Fruit fly (Drosophila melanogaster) whole organism, embryonic: ENCODE results near the gene sp3.

Experiments used
- Antp ChIP-seq: fragments of 200-800 bp; sonication (Bioruptor generic); optimal IDR thresholded peaks from 3 replicates; lab custom pipeline; 2016; ENCODE audit warnings: missing biosample characterization, missing genetic modification characterization
- Atf6 ChIP-seq: fragments of 200-800 bp; sonication (Bioruptor generic); IDR thresholded peaks from 2 replicates; pipeline ENCODE4 v1.3.6; 2022; ENCODE audit warnings: missing biosample characterization, missing genetic modification characterization
- BtbVII ChIP-seq: fragments of 200-800 bp; sonication (Bioruptor generic); optimal IDR thresholded peaks from 3 replicates; lab custom pipeline; 2017; ENCODE audit warnings: missing biosample characterization, mild to moderate bottlenecking, missing genetic modification characterization
- CG10321 ChIP-seq: fragments of 200-800 bp; sonication (Bioruptor generic); IDR thresholded peaks from 2 replicates; pipeline ENCODE4 v1.3.6; 2022; ENCODE audit warnings: missing biosample characterization, missing genetic modification characterization
- CG10462 ChIP-seq: fragments of 200-800 bp; sonication (Bioruptor generic); optimal IDR thresholded peaks from 2 replicates; lab custom pipeline; 2016; ENCODE audit warnings: missing biosample characterization, missing genetic modification characterization
- CG11723 ChIP-seq: fragments of 200-800 bp; sonication (Bioruptor generic); optimal IDR thresholded peaks from 2 replicates; lab custom pipeline; 2017; ENCODE audit warnings: missing biosample characterization, mild to moderate bottlenecking, missing genetic modification characterization
- CG12744 ChIP-seq: fragments of 200-800 bp; sonication (Bioruptor generic); optimal IDR thresholded peaks from 2 replicates; lab custom pipeline; 2016; ENCODE audit warnings: missing biosample characterization, missing genetic modification characterization
- CG14860 ChIP-seq: fragments of 200-800 bp; sonication (Bioruptor generic); IDR thresholded peaks from 3 replicates; pipeline ENCODE4 v1.3.6; 2022; ENCODE audit warnings: missing biosample characterization, missing genetic modification characterization; ENCODE audit not compliant: partially characterized antibody
- CG15269 ChIP-seq: fragments of 200-800 bp; sonication (Bioruptor generic); optimal IDR thresholded peaks from 2 replicates; lab custom pipeline; 2018; ENCODE audit warnings: missing biosample characterization, mild to moderate bottlenecking, missing genetic modification characterization, moderate library complexity
- CG15479 ChIP-seq: fragments of 200-800 bp; sonication (Bioruptor generic); optimal IDR thresholded peaks from 3 replicates; lab custom pipeline; 2019; ENCODE audit warnings: missing biosample characterization, mild to moderate bottlenecking, missing genetic modification characterization, moderate library complexity
- CG17359 ChIP-seq: fragments of 200-800 bp; sonication (Bioruptor generic); optimal IDR thresholded peaks from 3 replicates; lab custom pipeline; 2018; ENCODE audit warnings: missing biosample characterization, mild to moderate bottlenecking, missing genetic modification characterization, moderate library complexity
- CG17361 ChIP-seq: fragments of 200-800 bp; sonication (Bioruptor generic); IDR thresholded peaks from 3 replicates; pipeline ENCODE4 v1.3.6; 2022; ENCODE audit warnings: missing biosample characterization, missing genetic modification characterization
- CG17568 ChIP-seq: fragments of 200-800 bp; sonication (Bioruptor generic); optimal IDR thresholded peaks from 2 replicates; lab custom pipeline; 2018; ENCODE audit warnings: missing biosample characterization, mild to moderate bottlenecking, missing genetic modification characterization, moderate library complexity
- CG1832 ChIP-seq: fragments of 200-800 bp; sonication (Bioruptor generic); optimal IDR thresholded peaks from 2 replicates; lab custom pipeline; 2017; ENCODE audit warnings: missing biosample characterization, mild to moderate bottlenecking, missing genetic modification characterization, inconsistent platforms
- CG2199 ChIP-seq: fragments of 200-800 bp; sonication (Bioruptor generic); IDR thresholded peaks from 3 replicates; pipeline ENCODE4 v1.3.6; 2022; ENCODE audit warnings: missing biosample characterization, missing genetic modification characterization
- CG30431 ChIP-seq: fragments of 200-800 bp; sonication (Bioruptor generic); optimal IDR thresholded peaks from 2 replicates; lab custom pipeline; 2017; ENCODE audit warnings: missing biosample characterization, missing genetic modification characterization
- CG4360 ChIP-seq: fragments of 200-800 bp; sonication (Bioruptor generic); IDR thresholded peaks from 2 replicates; pipeline ENCODE4 v1.3.6; 2022; ENCODE audit warnings: missing biosample characterization, missing genetic modification characterization
- CG6683 ChIP-seq: fragments of 200-800 bp; sonication (Bioruptor generic); optimal IDR thresholded peaks from 2 replicates; lab custom pipeline; 2017; ENCODE audit warnings: missing biosample characterization, mild to moderate bottlenecking, missing genetic modification characterization, missing genetic modification reagents
- CG7357 ChIP-seq: fragments of 200-800 bp; sonication (Bioruptor generic); IDR thresholded peaks from 3 replicates; pipeline ENCODE4 v1.3.6; 2022; ENCODE audit warnings: missing biosample characterization, missing genetic modification characterization
- CG8290 ChIP-seq, 3 experiments: fragments of 200-800 bp; sonication (Bioruptor generic); optimal IDR thresholded peaks; 2 replicates each; lab custom pipeline; 2016 to 2019; ENCODE audit warnings: missing biosample characterization in 3 of 3, missing genetic modification characterization in 3 of 3, mild to moderate bottlenecking in 2 of 3, moderate library complexity in 1 of 3
- CHES-1-like ChIP-seq: fragments of 200-800 bp; sonication (Bioruptor generic); optimal IDR thresholded peaks from 2 replicates; lab custom pipeline; 2016; ENCODE audit warnings: missing biosample characterization, missing genetic modification characterization
- Dfd ChIP-seq, 2 experiments: fragments of >200 bp; optimal IDR thresholded peaks; 2 replicates each; lab custom pipeline; 2017; ENCODE audit warnings: missing biosample characterization in 2 of 2, missing genetic modification characterization in 2 of 2
- Dip2 ChIP-seq: fragments of 200-800 bp; sonication (Bioruptor generic); IDR thresholded peaks from 2 replicates; pipeline ENCODE4 v1.3.6; 2022; ENCODE audit warnings: missing biosample characterization, missing genetic modification characterization
- Drgx ChIP-seq: fragments of 200-800 bp; sonication (Bioruptor generic); IDR thresholded peaks from 2 replicates; pipeline ENCODE4 v1.3.6; 2022; ENCODE audit warnings: missing biosample characterization, missing genetic modification characterization
- HLHmδ ChIP-seq: fragments of 200-800 bp; sonication (Bioruptor generic); optimal IDR thresholded peaks from 2 replicates; lab custom pipeline; 2018; ENCODE audit warnings: missing biosample characterization, mild to moderate bottlenecking, missing genetic modification characterization, moderate library complexity
- Hmr ChIP-seq: fragments of 200-800 bp; sonication (Bioruptor generic); optimal IDR thresholded peaks from 3 replicates; lab custom pipeline; 2017; ENCODE audit warnings: mild to moderate bottlenecking, missing biosample characterization, missing genetic modification reagents, missing genetic modification characterization
- Mad ChIP-seq: fragments of 200-800 bp; sonication (Bioruptor generic); optimal IDR thresholded peaks from 2 replicates; lab custom pipeline; 2016; ENCODE audit warnings: missing biosample characterization, missing genetic modification characterization
- Mrtf ChIP-seq: fragments of 200-800 bp; sonication (Bioruptor generic); IDR thresholded peaks from 3 replicates; pipeline ENCODE4 v1.3.6; 2022; ENCODE audit warnings: missing biosample characterization, missing genetic modification characterization
- NfI ChIP-seq: fragments of 200-800 bp; sonication (Bioruptor generic); optimal IDR thresholded peaks from 3 replicates; lab custom pipeline; 2018; ENCODE audit warnings: missing biosample characterization, mild to moderate bottlenecking, missing genetic modification characterization, moderate library complexity
- Oaz ChIP-seq: fragments of 200-800 bp; sonication (Bioruptor generic); IDR thresholded peaks from 2 replicates; pipeline ENCODE4 v1.3.6; 2022; ENCODE audit warnings: missing biosample characterization, missing genetic modification characterization
- Rfx ChIP-seq: fragments of 200-800 bp; sonication (Bioruptor generic); IDR thresholded peaks from 2 replicates; pipeline ENCODE4 v1.3.6; 2022; ENCODE audit warnings: missing biosample characterization, missing genetic modification characterization
- Trl ChIP-seq, 3 experiments: fragments of >200 bp in 2 of 3; fragments of 200-800 bp in 1 of 3; sonication (Bioruptor generic) in 1 of 3; optimal IDR thresholded peaks; 2 replicates in 1 of 3; 3 replicates in 2 of 3; lab custom pipeline; 2016 to 2017; ENCODE audit warnings: missing biosample characterization in 1 of 3, missing genetic modification characterization in 1 of 3
- YL-1 ChIP-seq: fragments of 200-800 bp; sonication (Bioruptor generic); optimal IDR thresholded peaks from 3 replicates; lab custom pipeline; 2017; ENCODE audit warnings: missing biosample characterization, mild to moderate bottlenecking, missing genetic modification characterization
- ash1 ChIP-seq: fragments of 200-800 bp; sonication (Bioruptor generic); optimal IDR thresholded peaks from 2 replicates; lab custom pipeline; 2018; ENCODE audit warnings: missing biosample characterization, mild to moderate bottlenecking, missing genetic modification characterization
- dati ChIP-seq: fragments of 200-800 bp; sonication (Bioruptor generic); IDR thresholded peaks from 2 replicates; pipeline ENCODE4 v1.3.6; 2022; ENCODE audit warnings: missing biosample characterization, missing genetic modification characterization
- dmrt11E ChIP-seq: fragments of 200-800 bp; sonication (Bioruptor generic); optimal IDR thresholded peaks from 3 replicates; lab custom pipeline; 2018; ENCODE audit warnings: missing biosample characterization, mild to moderate bottlenecking, missing genetic modification characterization, moderate library complexity
- emc ChIP-seq: fragments of 200-800 bp; sonication (Bioruptor generic); optimal IDR thresholded peaks from 2 replicates; lab custom pipeline; 2016; ENCODE audit warnings: missing biosample characterization, missing genetic modification characterization
- eyg ChIP-seq: fragments of 200-800 bp; sonication (Bioruptor generic); optimal IDR thresholded peaks from 3 replicates; lab custom pipeline; 2016; ENCODE audit warnings: missing biosample characterization, missing genetic modification characterization
- hkb ChIP-seq, 2 experiments: fragments of 200-800 bp in 1 of 2; fragments of >200 bp in 1 of 2; sonication (Bioruptor generic) in 1 of 2; IDR thresholded peaks in 1 of 2; optimal IDR thresholded peaks in 1 of 2; 2 replicates each; pipeline versions ENCODE4 v1.3.6 to Lab custom; 2017 to 2022; ENCODE audit warnings: missing biosample characterization in 1 of 2, missing genetic modification characterization in 1 of 2
- kah ChIP-seq: fragments of 200-800 bp; sonication (Bioruptor generic); optimal IDR thresholded peaks from 2 replicates; lab custom pipeline; 2018; ENCODE audit warnings: missing biosample characterization, mild to moderate bottlenecking, missing genetic modification characterization
- klu ChIP-seq: fragments of 200-800 bp; sonication (Bioruptor generic); IDR thresholded peaks from 2 replicates; pipeline ENCODE4 v1.3.6; 2022; ENCODE audit warnings: missing biosample characterization, missing genetic modification characterization
- lmd ChIP-seq: fragments of 200-800 bp; sonication (Bioruptor generic); IDR thresholded peaks from 2 replicates; pipeline ENCODE4 v1.3.6; 2022; ENCODE audit warnings: missing biosample characterization, missing genetic modification characterization
- maf-S ChIP-seq: fragments of 200-800 bp; sonication (Bioruptor generic); optimal IDR thresholded peaks from 2 replicates; lab custom pipeline; 2016; ENCODE audit warnings: missing biosample characterization, missing genetic modification characterization
- mirr ChIP-seq: fragments of 200-800 bp; sonication (Bioruptor generic); optimal IDR thresholded peaks from 3 replicates; lab custom pipeline; 2018; ENCODE audit warnings: missing biosample characterization, mild to moderate bottlenecking, missing genetic modification characterization
- prd ChIP-seq, 3 experiments: fragments of >200 bp in 2 of 3; fragments of 200-800 bp in 1 of 3; sonication (Bioruptor generic) in 1 of 3; optimal IDR thresholded peaks in 2 of 3; IDR thresholded peaks in 1 of 3; 2 replicates in 2 of 3; 3 replicates in 1 of 3; pipeline versions ENCODE4 v1.3.6 to Lab custom; 2017 to 2022; ENCODE audit warnings: missing biosample characterization in 1 of 3, missing genetic modification characterization in 1 of 3
- sisA ChIP-seq: fragments of 200-800 bp; sonication (Bioruptor generic); IDR thresholded peaks from 2 replicates; pipeline ENCODE4 v1.3.6; 2022; ENCODE audit warnings: missing biosample characterization, missing genetic modification characterization
- ttk ChIP-seq: fragments of 200-800 bp; sonication (Bioruptor generic); IDR thresholded peaks from 2 replicates; pipeline ENCODE4 v2.1.2; 2022; ENCODE audit warnings: missing biosample characterization, missing genetic modification characterization

sp3 gene

dm6 chr3R:21499131-21500036 lies 21.3 kb upstream of the sp3 start, which contains the start of gene C15 (continued):
- TF ChIP-seq CG6683 (GFP tag; lab: Kevin White, UChicago) (no peak), CG1832 (GFP tag; lab: Kevin White, UChicago) (peak; percentile 95), CG12744 (GFP tag; lab: Kevin White, UChicago) (no peak), CHES-1-like (GFP tag; lab: Kevin White, UChicago) (no peak), maf-S (GFP tag; lab: Kevin White, UChicago) (no peak), lmd (no peak), Drgx (no peak), mirr (peak; percentile 36), dmrt11E (no peak), YL-1 (GFP tag; lab: Kevin White, UChicago) (no peak), CG2199 (GFP tag; lab: Robert Waterston, UW) (no peak), emc (GFP tag; lab: Kevin White, UChicago) (no peak), prd (optimal IDR thresholded peaks at IDR 0.05; lab: Kevin White, UChicago) (no peak), prd (GFP tag; IDR thresholded peaks at IDR 0.05; lab: Robert Waterston, UW) (peak; percentile 37; the same call in 1 of the 3 replicates), CG15479 (peak; percentile 50), CG10462 (no peak), CG7357 (no peak), Mrtf (GFP tag; lab: Robert Waterston, UW) (no peak), Hmr (GFP tag; lab: Kevin White, UChicago) (peak; percentile 39), Atf6 (GFP tag; lab: Robert Waterston, UW) (no peak), Trl (optimal IDR thresholded peaks at IDR 0.05; lab: Kevin White, UChicago) (peak; percentile 2 to 27), Trl (GFP tag; optimal IDR thresholded peaks at IDR 0.05; lab: Kevin White, UChicago) (peak; percentile 48), Mad (no peak), CG30431 (no peak), NfI (GFP tag; lab: Kevin White, UChicago) (no peak), CG14860 (GFP tag; lab: Robert Waterston, UW) (no peak), CG10321 (GFP tag; lab: Robert Waterston, UW) (peak; percentile 83), Dip2 (no peak), CG17361 (GFP tag; lab: Robert Waterston, UW) (no peak), Antp (peak; percentile 61), ttk (GFP tag; lab: Robert Waterston, UW) (peak; percentile 16; the same call in 1 of the 2 replicates), CG15269 (tag; lab: Kevin White, UChicago) (no peak), sisA (no peak), Rfx (0 out of 2 replicates have a peak, but pooled peaks have one; percentile 14), klu (GFP tag; lab: Robert Waterston, UW) (no peak), CG11723 (GFP tag; lab: Kevin White, UChicago) (no peak), Dfd (GFP tag; optimal IDR thresholded peaks at IDR 0.05; lab: Kevin White, UChicago) (no peak), CG4360 (no peak), hkb (optimal IDR thresholded peaks at IDR 0.05; lab: Kevin White, UChicago) (no peak), hkb (GFP tag; IDR thresholded peaks at IDR 0.05; lab: Robert Waterston, UW) (peak; percentile 21; the same call in 1 of the 2 replicates), HLHmδ (peak; percentile 27), kah (GFP tag; lab: Kevin White, UChicago) (peak; percentile 44), Oaz (GFP tag; lab: Robert Waterston, UW) (no peak), ash1 (GFP tag; lab: Kevin White, UChicago) (no peak), BtbVII (no peak), CG17359 (no peak), eyg (GFP tag; lab: Kevin White, UChicago) (no peak), CG17568 (GFP tag; lab: Kevin White, UChicago) (no peak), dati (GFP tag; lab: Robert Waterston, UW) (no peak), CG8290 (GFP tag; optimal IDR thresholded peaks at IDR 0.05; lab: Kevin White, UChicago) (no peak), CG8290 (tag; optimal IDR thresholded peaks at IDR 0.05; lab: Kevin White, UChicago) (no peak)
